Worm (Caenorhabditis elegans) whole organism, young adult: Measurements from ENCODE around the gene rei-2.
A peak's percentile ranks its signal among the peaks of the same experiment; 100 is the strongest.

Source experiments
- B0035.1 ChIP-seq: sonication (generic microtip); optimal IDR thresholded peaks from 2 replicates; lab custom pipeline; 2016; ENCODE audit warnings: missing genetic modification characterization, mild to moderate bottlenecking, missing compliant biosample characterization, missing genotype, missing genetic modification reagents
- C06A6.2 ChIP-seq: fragments of 200-800 bp; sonication (Bioruptor generic); conservative IDR thresholded peaks from 2 replicates; pipeline ENCODE4 v1.3.6; 2022; ENCODE audit warnings: missing genetic modification characterization, missing compliant biosample characterization
- D2030.7 ChIP-seq: fragments of 200-800 bp; sonication (Bioruptor generic); IDR thresholded peaks from 2 replicates; pipeline ENCODE4 v1.3.6; 2022; ENCODE audit warnings: missing genetic modification reagents, missing genetic modification characterization, missing compliant biosample characterization
- F10E7.11 ChIP-seq: sonication (generic microtip); optimal IDR thresholded peaks from 2 replicates; lab custom pipeline; 2017; ENCODE audit warnings: mild to moderate bottlenecking, missing genetic modification characterization, moderate library complexity, missing compliant biosample characterization
- F22D6.2 ChIP-seq: sonication (generic microtip); optimal IDR thresholded peaks from 2 replicates; lab custom pipeline; 2016; ENCODE audit warnings: mild to moderate bottlenecking, missing genetic modification characterization, missing compliant biosample characterization
- F33H1.4 ChIP-seq: fragments of 200-800 bp; sonication (Bioruptor generic); IDR thresholded peaks from 2 replicates; pipeline ENCODE4 v1.3.6; 2022; ENCODE audit warnings: missing genetic modification reagents, missing genetic modification characterization, missing compliant biosample characterization
- F39B2.1 ChIP-seq: fragments of 200-800 bp; sonication (Bioruptor generic); IDR thresholded peaks from 2 replicates; pipeline ENCODE4 v1.3.6; 2022; ENCODE audit warnings: missing genetic modification reagents, missing genetic modification characterization, missing compliant biosample characterization
- F57A8.1 ChIP-seq: fragments of 200-800 bp; sonication (Bioruptor generic); optimal IDR thresholded peaks from 2 replicates; lab custom pipeline; 2018; ENCODE audit warnings: mild to moderate bottlenecking, missing genetic modification characterization, moderate library complexity, missing compliant biosample characterization
- K11D2.4 ChIP-seq: fragments of 200-800 bp; sonication (Bioruptor generic); IDR thresholded peaks from 2 replicates; pipeline ENCODE4 v1.3.6; 2022; ENCODE audit warnings: missing genetic modification reagents, missing genetic modification characterization, missing compliant biosample characterization
- Y67H2A.10 ChIP-seq: fragments of 200-800 bp; sonication (Bioruptor generic); conservative IDR thresholded peaks from 2 replicates; pipeline ENCODE4 v1.3.6; 2022; ENCODE audit warnings: missing genetic modification reagents, missing genetic modification characterization, missing compliant biosample characterization
- aptf-3 ChIP-seq: fragments of 200-800 bp; sonication (Bioruptor generic); IDR thresholded peaks from 2 replicates; pipeline ENCODE4 v1.3.6; 2022; ENCODE audit warnings: missing genetic modification characterization, missing compliant biosample characterization
- atf-7 ChIP-seq: sonication (generic microtip); optimal IDR thresholded peaks from 2 replicates; lab custom pipeline; 2017; ENCODE audit warnings: mild to moderate bottlenecking, missing genetic modification characterization, missing compliant biosample characterization
- bed-2 ChIP-seq: fragments of 200-800 bp; sonication (Bioruptor generic); IDR thresholded peaks from 2 replicates; pipeline ENCODE4 v1.3.6; 2022; ENCODE audit warnings: missing genetic modification reagents, missing genetic modification characterization, missing compliant biosample characterization
- ceh-40 ChIP-seq: fragments of 200-800 bp; sonication (Bioruptor generic); IDR thresholded peaks from 2 replicates; pipeline ENCODE4 v1.3.6; 2022; ENCODE audit warnings: missing genetic modification characterization, missing compliant biosample characterization
- ceh-79 ChIP-seq: sonication (generic microtip); optimal IDR thresholded peaks from 2 replicates; lab custom pipeline; 2017; ENCODE audit warnings: mild to moderate bottlenecking, missing genetic modification characterization, missing compliant biosample characterization
- dpl-1 ChIP-seq: fragments of 150-350 bp; optimal IDR thresholded peaks from 2 replicates; lab custom pipeline; 2014; ENCODE audit warnings: missing biosample characterization, missing genetic modification reagents, missing genetic modification characterization
- egl-18 ChIP-seq: fragments of 200-800 bp; sonication (Bioruptor generic); IDR thresholded peaks from 2 replicates; pipeline ENCODE4 v1.3.6; 2022; ENCODE audit warnings: missing genetic modification reagents, missing genetic modification characterization, missing compliant biosample characterization
- egl-44 ChIP-seq: fragments of 200-800 bp; sonication (Bioruptor generic); IDR thresholded peaks from 2 replicates; pipeline ENCODE4 v1.3.6; 2022; ENCODE audit warnings: missing genetic modification reagents, missing genetic modification characterization, missing compliant biosample characterization
- egrh-3 ChIP-seq: fragments of 200-800 bp; sonication (Bioruptor generic); IDR thresholded peaks from 2 replicates; pipeline ENCODE4 v1.3.6; 2022; ENCODE audit warnings: missing genetic modification reagents, missing genetic modification characterization, missing compliant biosample characterization
- hlh-26 ChIP-seq: fragments of 200-800 bp; sonication (Bioruptor generic); conservative IDR thresholded peaks from 2 replicates; pipeline ENCODE4 v1.3.6; 2022; ENCODE audit warnings: missing genetic modification reagents, missing genetic modification characterization, missing compliant biosample characterization
- hsf-1 ChIP-seq: fragments of 200-800 bp; sonication (Bioruptor generic); IDR thresholded peaks from 2 replicates; pipeline ENCODE4 v1.3.6; 2022; ENCODE audit warnings: missing genetic modification reagents, missing genetic modification characterization, missing compliant biosample characterization
- let-526 ChIP-seq: fragments of 200-800 bp; sonication (Bioruptor generic); IDR thresholded peaks from 2 replicates; pipeline ENCODE4 v1.3.6; 2022; ENCODE audit warnings: missing genetic modification reagents, missing genetic modification characterization, missing compliant biosample characterization
- let-607 ChIP-seq, 2 experiments: fragments of 200-800 bp in 1 of 2; sonication (Bioruptor generic) in 1 of 2; sonication (generic microtip) in 1 of 2; optimal IDR thresholded peaks; 2 replicates each; lab custom pipeline; 2016 to 2018; ENCODE audit warnings: mild to moderate bottlenecking in 2 of 2, missing compliant biosample characterization in 2 of 2, missing genetic modification characterization in 2 of 2, moderate library complexity in 2 of 2, missing genotype in 1 of 2
- lin-26 ChIP-seq: fragments of 200-800 bp; sonication (Bioruptor generic); IDR thresholded peaks from 2 replicates; pipeline ENCODE4 v1.3.6; 2022; ENCODE audit warnings: missing genetic modification reagents, missing genetic modification characterization, missing compliant biosample characterization
- lin-35 ChIP-seq, 3 experiments: fragments of 150-350 bp in 2 of 3; sonication (generic microtip) in 1 of 3; optimal IDR thresholded peaks; 2 replicates each; lab custom pipeline; 2014 to 2018; ENCODE audit warnings: missing biosample characterization in 3 of 3, missing genetic modification characterization in 3 of 3, missing genetic modification reagents in 3 of 3
- lir-1 ChIP-seq: fragments of 200-800 bp; sonication (Bioruptor generic); conservative IDR thresholded peaks from 2 replicates; pipeline ENCODE4 v1.3.6; 2022; ENCODE audit warnings: missing genetic modification reagents, missing genetic modification characterization, missing compliant biosample characterization
- lsy-27 ChIP-seq: sonication (generic microtip); optimal IDR thresholded peaks from 2 replicates; lab custom pipeline; 2017; ENCODE audit warnings: missing genetic modification characterization, mild to moderate bottlenecking, missing compliant biosample characterization, antibody characterized with exemption, missing genotype, borderline replicate concordance; ENCODE audit not compliant: insufficient read depth
- madf-3 ChIP-seq: fragments of 200-800 bp; sonication (Bioruptor generic); IDR thresholded peaks from 2 replicates; pipeline ENCODE4 v1.3.6; 2022; ENCODE audit warnings: missing genetic modification reagents, missing genetic modification characterization, missing compliant biosample characterization
- nfya-1 ChIP-seq: sonication (generic microtip); optimal IDR thresholded peaks from 2 replicates; lab custom pipeline; 2017; ENCODE audit warnings: antibody characterized with exemption, missing compliant biosample characterization, missing genetic modification characterization, borderline replicate concordance; ENCODE audit not compliant: insufficient read depth
- nfya-2 ChIP-seq: fragments of 200-800 bp; sonication (Bioruptor generic); IDR thresholded peaks from 2 replicates; pipeline ENCODE4 v1.3.6; 2022; ENCODE audit warnings: missing genetic modification reagents, missing genetic modification characterization, missing compliant biosample characterization
- nhr-80 ChIP-seq: sonication (generic microtip); optimal IDR thresholded peaks from 2 replicates; lab custom pipeline; 2016; ENCODE audit warnings: missing genetic modification characterization, missing compliant biosample characterization
- pha-4 ChIP-seq: fragments of 150-350 bp; sonication (generic microtip); optimal IDR thresholded peaks from 2 replicates; lab custom pipeline; 2014; ENCODE audit warnings: missing biosample characterization, missing genetic modification reagents, missing genetic modification characterization
- rpc-1 ChIP-seq, 2 experiments: fragments of 150-350 bp in 1 of 2; sonication (generic microtip) in 1 of 2; optimal IDR thresholded peaks; 2 replicates each; lab custom pipeline; 2014 to 2018; ENCODE audit warnings: missing biosample characterization in 1 of 2, missing genetic modification characterization in 1 of 2, missing genetic modification reagents in 1 of 2, missing genotype in 1 of 2
- snpc-1.3 ChIP-seq: sonication (generic microtip); optimal IDR thresholded peaks from 2 replicates; lab custom pipeline; 2017; ENCODE audit warnings: missing genetic modification characterization, mild to moderate bottlenecking, missing compliant biosample characterization, antibody characterized with exemption, moderate library complexity, missing genotype, missing genetic modification reagents; ENCODE audit not compliant: insufficient read depth
- tbx-9 ChIP-seq: sonication (generic microtip); optimal IDR thresholded peaks from 2 replicates; lab custom pipeline; 2016; ENCODE audit warnings: borderline replicate concordance, missing genetic modification characterization, inconsistent platforms, missing compliant biosample characterization
- unc-62 ChIP-seq: fragments of 150-350 bp; optimal IDR thresholded peaks from 2 replicates; lab custom pipeline; 2014; ENCODE audit warnings: missing biosample characterization, missing genetic modification reagents, missing genetic modification characterization
- zfh-2 ChIP-seq: fragments of 200-800 bp; sonication (Bioruptor generic); conservative IDR thresholded peaks from 2 replicates; pipeline ENCODE4 v1.3.6; 2022; ENCODE audit warnings: missing genetic modification reagents, missing genetic modification characterization, missing compliant biosample characterization
- ztf-6 ChIP-seq: fragments of 200-800 bp; sonication (Bioruptor generic); IDR thresholded peaks from 2 replicates; pipeline ENCODE4 v1.3.6; 2022; ENCODE audit warnings: missing genetic modification reagents, missing genetic modification characterization, missing compliant biosample characterization

Gene rei-2

DNA sequence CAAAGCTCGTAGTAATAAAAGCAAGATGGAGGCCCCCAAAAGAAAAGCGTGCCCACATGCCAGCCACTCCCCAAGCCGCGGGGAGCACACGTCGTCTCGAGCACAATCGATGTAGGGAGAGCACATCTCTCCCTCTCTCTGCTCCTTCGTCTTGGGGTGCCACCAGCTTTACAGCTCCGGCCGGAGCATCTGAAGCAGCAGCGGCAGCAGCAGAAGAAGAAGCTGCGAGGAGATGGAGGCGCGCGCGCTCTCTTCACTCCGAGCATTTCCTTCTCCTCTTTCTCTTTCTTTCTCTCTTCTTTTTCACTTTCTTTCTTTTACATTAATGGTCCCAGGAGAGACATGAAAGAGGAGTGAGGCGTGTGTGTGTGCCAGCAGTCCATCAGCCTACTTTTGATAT, 23.9 kb downstream of the rei-2 start (continued):
- no peak for TF ChIP-seq D2030.7 (GFP tag; lab: Robert Waterston, UW)
- peak; percentile 3 for TF ChIP-seq atf-7
- TF ChIP-seq F33H1.4: no peak
- TF ChIP-seq nfya-2 (GFP tag; lab: Robert Waterston, UW): no peak
- no peak for TF ChIP-seq rpc-1 (optimal IDR thresholded peaks at IDR 0.05; lab: Kevin White, UChicago)
- TF ChIP-seq rpc-1 (tag; optimal IDR thresholded peaks at IDR 0.05; lab: Kevin White, UChicago): no peak
- no peak for TF ChIP-seq egl-44
- peak; percentile 28 for TF ChIP-seq F10E7.11 (tag; lab: Kevin White, UChicago)
- no peak for TF ChIP-seq ceh-40 (GFP tag; lab: Robert Waterston, UW)
- no peak for TF ChIP-seq F57A8.1 (GFP tag; lab: Kevin White, UChicago)
- TF ChIP-seq bed-2 (GFP tag; lab: Robert Waterston, UW): no peak
- TF ChIP-seq Y67H2A.10: no peak
- TF ChIP-seq hlh-26: no peak
- TF ChIP-seq unc-62 (GFP tag; lab: Kevin White, UChicago): no peak
- peak; percentile 50; the same call in 1 of the 2 replicates for TF ChIP-seq K11D2.4 (GFP tag; lab: Robert Waterston, UW)
- no peak for TF ChIP-seq pha-4 (tag; lab: Kevin White, UChicago)
- TF ChIP-seq let-526 (GFP tag; lab: Robert Waterston, UW): no peak
- TF ChIP-seq ceh-79 (tag; lab: Kevin White, UChicago): no peak
- TF ChIP-seq C06A6.2 (GFP tag; lab: Robert Waterston, UW): 0 out of 2 replicates have a peak, but pooled peaks have one; percentile 15

DNA sequence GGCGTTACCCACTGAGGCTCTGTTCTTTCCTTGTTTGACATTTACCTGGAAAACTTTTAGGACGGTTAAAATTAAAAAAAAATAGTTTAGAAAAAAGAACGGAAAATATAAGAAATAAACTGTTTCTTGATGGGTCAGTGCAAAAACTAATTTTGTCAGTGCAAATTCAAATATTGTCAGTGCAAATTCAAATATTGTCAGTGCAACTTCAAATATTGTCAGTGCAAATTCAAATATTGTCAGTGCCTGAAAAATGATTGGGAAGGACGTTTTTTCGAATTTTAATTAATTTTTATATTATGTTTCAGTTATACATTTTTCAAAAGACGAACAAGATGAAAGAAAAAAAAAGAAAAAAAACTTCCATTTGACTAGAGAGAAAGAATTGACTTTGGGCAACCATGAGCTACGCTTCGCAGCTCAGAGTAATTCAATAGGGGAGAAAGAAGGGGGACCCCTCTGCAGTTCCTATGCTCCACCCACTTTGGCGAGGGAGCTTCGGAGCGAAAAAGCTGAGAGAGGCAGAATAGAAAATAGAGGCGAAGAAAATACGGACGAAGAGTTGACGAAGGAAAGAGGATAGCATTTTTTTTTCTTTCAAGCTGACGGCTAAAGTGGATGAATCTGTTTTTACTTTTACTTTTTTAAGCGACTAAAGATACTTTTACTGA, 25.4 kb downstream of the rei-2 start, which contains the start of gene unc-1:
unc-1 (minus strand) TSS at position 51 of the 671 bp plus-strand sequence.
- peak; percentile 46; the same call in 1 of the 2 replicates for TF ChIP-seq zfh-2 (GFP tag; lab: Robert Waterston, UW)
- no peak for TF ChIP-seq lir-1 (GFP tag; lab: Robert Waterston, UW)
- TF ChIP-seq, all 124 proteins: peak for 1

DNA sequence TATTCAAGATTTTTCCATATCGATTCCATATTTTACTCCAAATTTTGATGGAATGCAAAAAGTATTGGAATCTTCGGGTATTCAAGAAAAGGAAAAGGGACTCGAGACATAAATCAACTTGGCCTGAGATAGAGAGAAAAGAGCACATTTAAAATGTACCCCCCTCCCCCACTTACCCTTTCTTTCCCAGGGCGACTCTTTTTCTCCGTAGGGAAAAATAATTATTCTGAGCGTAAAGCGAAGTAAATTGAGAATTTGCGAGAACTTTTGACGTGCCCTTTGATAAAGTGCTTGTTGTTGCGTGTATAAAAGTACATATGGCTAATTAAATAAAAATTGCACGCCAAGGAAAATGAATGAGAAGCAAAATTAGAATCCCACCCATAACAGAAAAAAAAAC, 27.2 kb downstream of the rei-2 start:
- 0 out of 2 replicates have a peak, but pooled peaks have one; percentile 10 for TF ChIP-seq madf-3 (GFP tag; lab: Robert Waterston, UW)
- no peak for TF ChIP-seq ceh-40 (GFP tag; lab: Robert Waterston, UW)
- no peak for TF ChIP-seq ceh-79 (tag; lab: Kevin White, UChicago)
- no peak for TF ChIP-seq lsy-27 (tag; lab: Kevin White, UChicago)
- no peak for TF ChIP-seq lin-35 (GFP tag; optimal IDR thresholded peaks at IDR 0.05; lab: Kevin White, UChicago)
- no peak for TF ChIP-seq B0035.1
- TF ChIP-seq nfya-1: no peak
- TF ChIP-seq, all 124 proteins: peak for 1

DNA sequence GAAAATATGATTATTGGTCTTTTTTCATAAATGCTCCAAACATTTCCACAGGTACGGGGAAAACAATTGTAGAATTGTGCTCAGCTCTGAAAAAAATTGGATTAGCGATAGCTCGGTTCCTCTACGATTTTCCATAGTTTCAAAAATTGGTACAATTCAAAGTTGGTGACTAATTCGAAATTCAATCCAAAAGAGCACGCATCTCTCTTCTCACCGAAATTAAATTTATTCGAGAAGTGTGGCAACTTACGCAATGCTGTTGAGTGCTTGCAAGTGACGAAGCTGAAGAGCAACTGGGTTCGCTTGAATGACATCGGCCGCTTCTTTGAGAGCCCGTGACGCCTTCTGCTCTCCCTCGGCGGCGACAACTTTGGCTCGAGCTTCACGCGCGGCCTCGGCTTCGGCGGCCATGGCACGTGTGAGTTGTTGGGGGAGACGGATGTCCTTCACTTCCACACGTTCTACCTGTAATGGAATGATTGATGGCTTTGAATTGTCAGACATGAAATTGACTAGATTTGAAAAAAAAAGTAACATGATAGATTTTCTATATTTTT, 30.0 kb downstream of the rei-2 start:
- peak; percentile 60 for TF ChIP-seq egrh-3 (GFP tag; lab: Robert Waterston, UW)
- TF ChIP-seq ztf-6: no peak

DNA sequence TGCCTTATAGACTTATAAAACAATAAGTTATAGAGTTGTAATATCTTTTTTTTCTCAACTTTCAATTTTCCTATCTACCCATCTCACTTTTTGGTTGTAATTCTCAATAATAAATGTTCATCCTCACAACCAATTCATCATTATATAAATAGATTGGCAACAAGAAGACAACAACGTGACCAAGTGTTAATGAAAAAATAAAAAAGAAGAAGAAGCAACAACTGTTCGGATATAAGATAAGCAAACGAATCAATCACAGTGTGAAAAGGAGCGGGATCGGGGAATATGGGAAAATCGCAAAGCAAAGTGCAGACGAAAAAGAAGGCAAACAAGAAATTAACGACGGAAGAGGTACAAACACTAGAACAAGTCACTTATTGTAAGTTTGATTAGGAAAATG, 34.0 kb downstream of the rei-2 start, which contains the start of gene ncs-3:
ncs-3 (plus strand) TSS at position 153 of the 400 bp plus-strand sequence.
- TF ChIP-seq egrh-3 (GFP tag; lab: Robert Waterston, UW) (no peak), aptf-3 (GFP tag; lab: Robert Waterston, UW) (no peak), nhr-80 (tag; lab: Kevin White, UChicago) (no peak), lin-26 (GFP tag; lab: Robert Waterston, UW) (no peak), F39B2.1 (GFP tag; lab: Robert Waterston, UW) (no peak), dpl-1 (GFP tag; lab: Kevin White, UChicago) (no peak), F22D6.2 (tag; lab: Kevin White, UChicago) (no peak), let-607 (tag; optimal IDR thresholded peaks at IDR 0.05; lab: Kevin White, UChicago) (no peak), tbx-9 (tag; lab: Kevin White, UChicago) (no peak), snpc-1.3 (tag; lab: Kevin White, UChicago) (no peak), egl-18 (GFP tag; lab: Robert Waterston, UW) (no peak), hsf-1 (no peak)
